Fruit fly (Drosophila melanogaster) whole organism, embryonic: Measurements from ENCODE around the gene CCDC53.

Source experiments
- Atf-2 ChIP-seq: fragments of 200-800 bp; sonication (Bioruptor generic); optimal IDR thresholded peaks from 2 replicates; lab custom pipeline; 2016; ENCODE audit warnings: missing biosample characterization, missing genetic modification characterization
- CG10462 ChIP-seq: fragments of 200-800 bp; sonication (Bioruptor generic); optimal IDR thresholded peaks from 2 replicates; lab custom pipeline; 2016; ENCODE audit warnings: missing biosample characterization, missing genetic modification characterization
- CG12155 ChIP-seq: fragments of 200-800 bp; sonication (Bioruptor generic); optimal IDR thresholded peaks from 3 replicates; lab custom pipeline; 2016; ENCODE audit warnings: missing biosample characterization, missing genetic modification characterization
- CG15601 ChIP-seq: fragments of 200-800 bp; sonication (Bioruptor generic); optimal IDR thresholded peaks from 3 replicates; lab custom pipeline; 2019; ENCODE audit warnings: missing biosample characterization, mild to moderate bottlenecking, missing genetic modification characterization, moderate library complexity
- CG18262 ChIP-seq: fragments of 200-800 bp; optimal IDR thresholded peaks from 3 replicates; lab custom pipeline; 2019; ENCODE audit warnings: missing biosample characterization, mild to moderate bottlenecking, missing genetic modification characterization, moderate library complexity
- CG2199 ChIP-seq: fragments of 200-800 bp; sonication (Bioruptor generic); IDR thresholded peaks from 3 replicates; pipeline ENCODE4 v1.3.6; 2022; ENCODE audit warnings: missing biosample characterization, missing genetic modification characterization
- CG31388 ChIP-seq: fragments of 200-800 bp; sonication (Bioruptor generic); optimal IDR thresholded peaks from 2 replicates; lab custom pipeline; 2016; ENCODE audit warnings: missing biosample characterization, missing genetic modification characterization
- CG3847 ChIP-seq: fragments of 200-800 bp; sonication (Bioruptor generic); IDR thresholded peaks from 2 replicates; pipeline ENCODE4 v1.3.6; 2022; ENCODE audit warnings: missing biosample characterization, missing genetic modification characterization
- CG4328 ChIP-seq: fragments of 200-800 bp; sonication (Bioruptor generic); optimal IDR thresholded peaks from 3 replicates; lab custom pipeline; 2017; ENCODE audit warnings: missing biosample characterization, missing genetic modification reagents, missing genetic modification characterization
- CG6654 ChIP-seq: fragments of 200-800 bp; sonication (Bioruptor generic); optimal IDR thresholded peaks from 2 replicates; lab custom pipeline; 2017; ENCODE audit warnings: missing biosample characterization, mild to moderate bottlenecking, missing genetic modification characterization
- CG7745 ChIP-seq: fragments of 200-800 bp; sonication (Bioruptor generic); optimal IDR thresholded peaks from 2 replicates; lab custom pipeline; 2018; ENCODE audit warnings: missing biosample characterization, mild to moderate bottlenecking, missing genetic modification characterization, moderate library complexity
- CG7963 ChIP-seq: fragments of 200-800 bp; sonication (Bioruptor generic); IDR thresholded peaks from 3 replicates; pipeline ENCODE4 v1.3.6; 2022; ENCODE audit warnings: missing biosample characterization, missing genetic modification characterization; ENCODE audit not compliant: partially characterized antibody
- CG9817 ChIP-seq: fragments of 200-800 bp; sonication (Bioruptor generic); optimal IDR thresholded peaks from 2 replicates; lab custom pipeline; 2018; ENCODE audit warnings: missing biosample characterization, mild to moderate bottlenecking, missing genetic modification characterization, moderate library complexity
- CHES-1-like ChIP-seq: fragments of 200-800 bp; sonication (Bioruptor generic); optimal IDR thresholded peaks from 2 replicates; lab custom pipeline; 2016; ENCODE audit warnings: missing biosample characterization, missing genetic modification characterization
- D ChIP-seq, 2 experiments: fragments of 200-800 bp in 1 of 2; fragments of >200 bp in 1 of 2; sonication (Bioruptor generic) in 1 of 2; optimal IDR thresholded peaks; 2 replicates in 1 of 2; 3 replicates in 1 of 2; lab custom pipeline; 2017; ENCODE audit warnings: mild to moderate bottlenecking in 1 of 2, missing biosample characterization in 1 of 2, missing genetic modification characterization in 1 of 2, missing genetic modification reagents in 1 of 2
- E2f1 ChIP-seq: fragments of 200-800 bp; sonication (Bioruptor generic); IDR thresholded peaks from 2 replicates; pipeline ENCODE4 v1.3.6; 2022; ENCODE audit warnings: missing biosample characterization, missing genetic modification characterization
- HHEX ChIP-seq: fragments of 200-800 bp; sonication (Bioruptor generic); optimal IDR thresholded peaks from 3 replicates; lab custom pipeline; 2017; ENCODE audit warnings: missing biosample characterization, mild to moderate bottlenecking, missing genetic modification characterization, missing genetic modification reagents
- HLH4C ChIP-seq: fragments of 200-800 bp; sonication (Bioruptor generic); IDR thresholded peaks from 3 replicates; pipeline ENCODE4 v1.3.6; 2022; ENCODE audit warnings: missing biosample characterization, missing genetic modification characterization; ENCODE audit not compliant: partially characterized antibody
- Hr51 ChIP-seq, 2 experiments: fragments of 200-800 bp; sonication (Bioruptor generic); optimal IDR thresholded peaks; 2 replicates in 1 of 2; 3 replicates in 1 of 2; lab custom pipeline; 2016 to 2018; ENCODE audit warnings: missing biosample characterization in 2 of 2, missing genetic modification characterization in 2 of 2, mild to moderate bottlenecking in 1 of 2, moderate library complexity in 1 of 2
- Kr ChIP-seq: fragments of 200-800 bp; sonication (Bioruptor generic); optimal IDR thresholded peaks from 2 replicates; lab custom pipeline; 2017; ENCODE audit warnings: missing biosample characterization, mild to moderate bottlenecking, missing genetic modification characterization
- Lhr ChIP-seq: fragments of 200-800 bp; sonication (Bioruptor generic); optimal IDR thresholded peaks from 3 replicates; lab custom pipeline; 2017; ENCODE audit warnings: mild to moderate bottlenecking, missing biosample characterization, missing genetic modification reagents, missing genetic modification characterization
- Mad ChIP-seq: fragments of 200-800 bp; sonication (Bioruptor generic); optimal IDR thresholded peaks from 2 replicates; lab custom pipeline; 2016; ENCODE audit warnings: missing biosample characterization, missing genetic modification characterization
- Med ChIP-seq: fragments of 200-800 bp; sonication (Bioruptor generic); peaks from one replicate; lab custom pipeline; 2016; ENCODE audit warnings: missing biosample characterization, missing genetic modification characterization, mild to moderate bottlenecking, inconsistent platforms, moderate library complexity
- Scr ChIP-seq: fragments of 200-800 bp; sonication (Bioruptor generic); IDR thresholded peaks from 2 replicates; pipeline ENCODE4 v1.3.6; 2022; ENCODE audit warnings: missing biosample characterization, missing genetic modification characterization; ENCODE audit not compliant: partially characterized antibody
- Six4 ChIP-seq: fragments of 200-800 bp; sonication (Bioruptor generic); optimal IDR thresholded peaks from 2 replicates; lab custom pipeline; 2016; ENCODE audit warnings: missing biosample characterization, missing genetic modification characterization
- Spps ChIP-seq: fragments of 200-800 bp; sonication (Bioruptor generic); optimal IDR thresholded peaks from 2 replicates; lab custom pipeline; 2018; ENCODE audit warnings: missing biosample characterization, mild to moderate bottlenecking, missing genetic modification characterization
- ab ChIP-seq: fragments of 200-800 bp; sonication (Bioruptor generic); optimal IDR thresholded peaks from 2 replicates; lab custom pipeline; 2016; ENCODE audit warnings: missing biosample characterization, missing genetic modification characterization
- ac ChIP-seq: fragments of 200-800 bp; sonication (Bioruptor generic); optimal IDR thresholded peaks from 3 replicates; lab custom pipeline; 2017; ENCODE audit warnings: missing biosample characterization, mild to moderate bottlenecking, missing genetic modification characterization
- al ChIP-seq: fragments of 200-800 bp; sonication (Bioruptor generic); IDR thresholded peaks from 2 replicates; pipeline ENCODE4 v1.3.6; 2022; ENCODE audit warnings: missing biosample characterization, missing genetic modification characterization
- amos ChIP-seq: fragments of 200-800 bp; sonication (Bioruptor generic); IDR thresholded peaks from 2 replicates; pipeline ENCODE4 v1.3.6; 2022; ENCODE audit warnings: missing biosample characterization, missing genetic modification characterization; ENCODE audit not compliant: partially characterized antibody
- az2 ChIP-seq: fragments of 200-800 bp; sonication (Bioruptor generic); optimal IDR thresholded peaks from 3 replicates; lab custom pipeline; 2016; ENCODE audit warnings: missing biosample characterization, missing genetic modification characterization
- chn ChIP-seq: fragments of 200-800 bp; sonication (Bioruptor generic); optimal IDR thresholded peaks from 2 replicates; lab custom pipeline; 2016; ENCODE audit warnings: missing biosample characterization, missing genetic modification characterization
- dmrt11E ChIP-seq: fragments of 200-800 bp; sonication (Bioruptor generic); optimal IDR thresholded peaks from 3 replicates; lab custom pipeline; 2018; ENCODE audit warnings: missing biosample characterization, mild to moderate bottlenecking, missing genetic modification characterization, moderate library complexity
- ems ChIP-seq: fragments of 200-800 bp; sonication (Bioruptor generic); optimal IDR thresholded peaks from 3 replicates; lab custom pipeline; 2016; ENCODE audit warnings: missing biosample characterization, missing genetic modification characterization
- fd102C ChIP-seq: fragments of 200-800 bp; sonication (Bioruptor generic); optimal IDR thresholded peaks from 2 replicates; lab custom pipeline; 2018; ENCODE audit warnings: missing biosample characterization, mild to moderate bottlenecking, missing genetic modification characterization, moderate library complexity
- gcm2 ChIP-seq: fragments of 200-800 bp; sonication (Bioruptor generic); optimal IDR thresholded peaks from 2 replicates; lab custom pipeline; 2016; ENCODE audit warnings: missing biosample characterization, missing genetic modification characterization
- inv ChIP-seq: fragments of 200-800 bp; sonication (Bioruptor generic); IDR thresholded peaks from 2 replicates; pipeline ENCODE4 v1.3.6; 2022; ENCODE audit warnings: missing biosample characterization, missing genetic modification characterization; ENCODE audit not compliant: partially characterized antibody
- jing ChIP-seq: fragments of 200-800 bp; sonication (Bioruptor generic); optimal IDR thresholded peaks from 2 replicates; lab custom pipeline; 2018; ENCODE audit warnings: missing biosample characterization, mild to moderate bottlenecking, missing genetic modification characterization
- knrl ChIP-seq: fragments of 200-800 bp; sonication (Bioruptor generic); IDR thresholded peaks from 3 replicates; pipeline ENCODE4 v1.3.6; 2022; ENCODE audit warnings: missing biosample characterization, missing genetic modification characterization; ENCODE audit not compliant: partially characterized antibody
- lmd ChIP-seq: fragments of 200-800 bp; sonication (Bioruptor generic); IDR thresholded peaks from 2 replicates; pipeline ENCODE4 v1.3.6; 2022; ENCODE audit warnings: missing biosample characterization, missing genetic modification characterization
- repo ChIP-seq: fragments of 200-800 bp; sonication (Bioruptor generic); optimal IDR thresholded peaks from 2 replicates; lab custom pipeline; 2016; ENCODE audit warnings: missing biosample characterization, missing genetic modification characterization
- run ChIP-seq: fragments of 200-800 bp; sonication (Bioruptor generic); optimal IDR thresholded peaks from 3 replicates; lab custom pipeline; 2018; ENCODE audit warnings: missing biosample characterization, mild to moderate bottlenecking, missing genetic modification characterization
- sc ChIP-seq, 3 experiments: fragments of >200 bp in 2 of 3; fragments of 200-800 bp in 1 of 3; sonication (Bioruptor generic) in 1 of 3; optimal IDR thresholded peaks; 2 replicates in 2 of 3; 3 replicates in 1 of 3; lab custom pipeline; 2017; ENCODE audit warnings: mild to moderate bottlenecking in 1 of 3, missing biosample characterization in 1 of 3, missing genetic modification characterization in 1 of 3, missing genetic modification reagents in 1 of 3
- slou ChIP-seq: fragments of 200-800 bp; sonication (Bioruptor generic); optimal IDR thresholded peaks from 3 replicates; lab custom pipeline; 2016; ENCODE audit warnings: missing biosample characterization, missing genetic modification characterization
- trem ChIP-seq: fragments of 200-800 bp; optimal IDR thresholded peaks from 3 replicates; lab custom pipeline; 2019; ENCODE audit warnings: missing biosample characterization, mild to moderate bottlenecking, missing genetic modification characterization, moderate library complexity
- wor ChIP-seq: fragments of 200-800 bp; sonication (Bioruptor generic); IDR thresholded peaks from 2 replicates; pipeline ENCODE4 v1.3.6; 2022; ENCODE audit warnings: missing biosample characterization, missing genetic modification characterization

The CCDC53 gene

DNA sequence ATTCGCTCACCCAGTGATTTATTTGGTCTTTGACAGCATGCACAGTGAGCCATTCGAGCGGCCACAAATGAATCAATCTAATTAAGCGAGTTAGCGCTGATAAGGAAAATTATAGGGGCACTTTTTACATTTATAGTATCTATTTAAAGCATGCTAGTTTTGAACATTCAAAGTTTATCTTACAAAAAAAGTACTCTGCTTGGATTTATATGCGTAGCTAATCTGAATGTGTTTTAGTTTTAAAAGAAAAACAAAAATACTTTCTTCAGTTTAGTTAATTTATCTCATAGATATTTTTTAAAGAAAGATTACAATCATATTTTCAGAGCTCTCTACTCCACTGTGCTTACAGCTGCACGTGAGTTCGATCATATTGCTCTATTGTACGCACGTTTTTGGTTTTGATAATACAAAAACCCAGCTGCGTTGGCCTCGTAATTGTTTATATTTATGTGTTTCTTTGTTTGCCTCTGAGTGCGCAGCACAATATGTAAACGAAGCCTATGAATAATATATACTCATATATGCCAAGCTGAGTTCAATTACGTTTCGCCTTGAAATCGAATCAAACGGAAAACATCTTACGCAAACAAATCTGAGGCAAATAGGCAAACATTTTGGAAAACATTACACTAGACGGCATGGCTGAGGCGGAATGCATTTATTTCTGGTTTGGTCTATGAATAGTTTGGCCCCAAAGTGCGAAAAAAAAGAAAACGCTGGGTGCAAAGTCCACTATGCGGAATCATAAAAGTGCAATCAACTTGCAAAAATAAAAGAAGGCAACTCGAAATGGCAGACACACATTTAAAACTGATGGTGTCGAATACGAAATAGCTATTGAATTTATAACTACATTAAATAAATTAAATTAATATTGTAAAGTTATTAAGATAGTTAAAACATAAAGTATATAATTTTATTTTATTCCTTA, 38.9 kb upstream of the CCDC53 start (continued):
- TF ChIP-seq inv (GFP tag; lab: Robert Waterston, UW) (no peak; the same call in 1 of the 2 replicates), CG7963 (GFP tag; lab: Robert Waterston, UW) (no peak), CG6654 (GFP tag; lab: Kevin White, UChicago) (peak; percentile 68), Atf-2 (peak; percentile 90), wor (GFP tag; lab: Robert Waterston, UW) (peak; percentile 65), ems (GFP tag; lab: Kevin White, UChicago) (peak; percentile 90), CHES-1-like (GFP tag; lab: Kevin White, UChicago) (peak; percentile 73), Spps (tag; lab: Kevin White, UChicago) (peak; percentile 64), Med (GFP tag; lab: Kevin White, UChicago) (peak; percentile 93), Lhr (GFP tag; lab: Kevin White, UChicago) (peak; percentile 52), CG2199 (GFP tag; lab: Robert Waterston, UW) (peak; percentile 28; the same call in 2 of the 3 replicates), az2 (peak; percentile 84), al (GFP tag; lab: Robert Waterston, UW) (peak; percentile 74; the same call in 1 of the 2 replicates), chn (peak; percentile 80), Mad (GFP tag; lab: Kevin White, UChicago) (peak; percentile 56), Scr (GFP tag; lab: Robert Waterston, UW) (no peak), fd102C (GFP tag; lab: Kevin White, UChicago) (peak; percentile 65), CG15601 (tag; lab: Kevin White, UChicago) (peak; percentile 65), repo (GFP tag; lab: Kevin White, UChicago) (peak; percentile 69), CG18262 (peak; percentile 93), HHEX (peak; percentile 89), knrl (no peak), slou (GFP tag; lab: Kevin White, UChicago) (peak; percentile 76), E2f1 (peak; percentile 71), Hr51 (GFP tag; optimal IDR thresholded peaks at IDR 0.05; lab: Kevin White, UChicago) (peak; percentile 75 to 95), CG31388 (GFP tag; lab: Kevin White, UChicago) (peak; percentile 57), CG3847 (peak; percentile 86), ab (GFP tag; lab: Kevin White, UChicago) (peak; percentile 35), ac (GFP tag; lab: Kevin White, UChicago) (peak; percentile 81), Six4 (GFP tag; lab: Kevin White, UChicago) (peak; percentile 75), jing (GFP tag; lab: Kevin White, UChicago) (peak; percentile 73), sc (optimal IDR thresholded peaks at IDR 0.05; lab: Kevin White, UChicago) (no peak), sc (GFP tag; optimal IDR thresholded peaks at IDR 0.05; lab: Kevin White, UChicago) (peak; percentile 81), CG10462 (GFP tag; lab: Kevin White, UChicago) (peak; percentile 82), amos (GFP tag; lab: Robert Waterston, UW) (no peak), HLH4C (no peak), run (peak; percentile 80), dmrt11E (tag; lab: Kevin White, UChicago) (peak; percentile 84), CG9817 (tag; lab: Kevin White, UChicago) (peak; percentile 79), trem (tag; lab: Kevin White, UChicago) (peak; percentile 70), Kr (no peak), CG4328 (GFP tag; lab: Kevin White, UChicago) (peak; percentile 84), CG12155 (GFP tag; lab: Kevin White, UChicago) (peak; percentile 71), lmd (peak; percentile 87), D (optimal IDR thresholded peaks at IDR 0.05; lab: Kevin White, UChicago) (no peak), D (GFP tag; optimal IDR thresholded peaks at IDR 0.05; lab: Kevin White, UChicago) (peak; percentile 89), CG7745 (tag; lab: Kevin White, UChicago) (no peak), gcm2 (GFP tag; lab: Kevin White, UChicago) (peak; percentile 66)
